Fruit fly (Drosophila melanogaster) whole organism, larva: ENCODE data around the gene Spn38F.

Source experiments
- noc ChIP-seq: fragments of 200-800 bp; sonication (Bioruptor generic); optimal IDR thresholded peaks from 3 replicates; lab custom pipeline; 2019; ENCODE audit warnings: missing biosample characterization, mild to moderate bottlenecking, missing genetic modification characterization, moderate library complexity

Spn38F gene

DNA sequence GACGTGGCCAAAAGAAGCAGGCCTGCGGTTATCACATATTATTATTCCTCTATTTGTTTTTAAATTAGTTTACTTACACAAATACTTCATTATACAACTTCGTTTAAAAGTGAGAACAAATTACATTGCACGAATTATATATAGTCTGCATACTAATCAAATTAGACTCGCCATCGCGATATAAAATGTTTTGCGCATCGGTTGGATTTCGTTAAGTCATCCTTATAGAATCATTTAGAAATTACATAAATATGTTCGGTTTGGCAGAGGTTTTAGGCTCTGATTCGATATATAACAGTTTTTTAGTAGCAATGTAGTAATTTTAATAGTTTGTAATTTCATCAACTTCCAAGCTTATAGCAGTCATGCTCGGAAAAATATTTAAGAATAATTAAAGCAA lies at the start of gene Spn38F:
Gene Spn38F (minus strand): TSS at position 101 of the 400 bp plus-strand sequence.
- TF ChIP-seq noc (tag; lab: Kevin White, UChicago), result no peak

DNA sequence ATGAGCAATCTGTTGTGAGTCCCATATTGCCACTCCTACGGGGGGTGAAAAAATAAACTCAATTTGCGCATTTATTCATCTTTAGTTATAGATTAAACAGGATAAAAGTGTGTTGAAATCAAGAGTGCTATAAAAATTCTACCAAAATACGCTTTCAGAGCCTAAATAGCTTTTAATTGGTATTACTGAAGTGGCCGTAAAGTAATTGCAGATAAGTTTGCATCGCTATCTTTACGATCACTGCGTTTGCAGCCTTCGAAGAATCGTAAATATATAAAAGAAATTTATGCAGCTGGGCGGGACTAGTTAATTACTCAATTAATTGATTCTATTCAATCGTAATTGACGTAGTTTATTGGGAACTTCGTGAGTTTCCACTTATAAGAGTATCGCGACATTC lies 49.5 kb upstream of the Spn38F start:
- no peak for TF ChIP-seq noc (tag; lab: Kevin White, UChicago)

DNA sequence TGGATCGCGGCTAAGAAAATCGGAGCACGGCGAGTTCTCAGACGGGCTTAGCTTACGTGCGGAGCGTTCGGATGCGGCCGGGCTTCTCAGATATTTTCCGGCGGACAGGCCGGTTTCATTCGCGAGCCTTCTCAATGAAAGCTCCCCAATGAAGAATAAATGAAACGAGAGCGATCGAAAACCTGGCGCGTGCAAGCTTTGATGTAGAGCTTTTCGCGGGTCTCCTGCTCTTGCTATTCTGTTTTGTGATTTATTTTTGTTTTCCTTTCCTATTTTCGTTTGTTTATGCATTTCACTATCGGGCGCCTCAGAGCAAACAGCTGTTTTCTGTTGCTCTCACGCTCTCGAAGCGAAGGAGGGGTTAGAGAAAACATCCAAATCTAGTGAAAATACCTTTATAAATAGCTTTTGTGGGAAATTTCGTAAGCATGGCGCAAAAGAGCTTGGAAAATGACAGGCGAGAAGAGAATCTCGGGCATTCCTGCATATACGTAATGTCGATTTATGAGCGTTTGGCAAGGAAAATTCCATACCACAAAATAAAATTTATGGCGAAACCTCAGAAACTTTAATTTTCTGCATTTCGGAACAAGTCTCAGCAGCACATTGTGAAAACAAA lies 48.2 kb upstream of the Spn38F start:
- peak; percentile 25 for TF ChIP-seq noc (tag; lab: Kevin White, UChicago)

DNA sequence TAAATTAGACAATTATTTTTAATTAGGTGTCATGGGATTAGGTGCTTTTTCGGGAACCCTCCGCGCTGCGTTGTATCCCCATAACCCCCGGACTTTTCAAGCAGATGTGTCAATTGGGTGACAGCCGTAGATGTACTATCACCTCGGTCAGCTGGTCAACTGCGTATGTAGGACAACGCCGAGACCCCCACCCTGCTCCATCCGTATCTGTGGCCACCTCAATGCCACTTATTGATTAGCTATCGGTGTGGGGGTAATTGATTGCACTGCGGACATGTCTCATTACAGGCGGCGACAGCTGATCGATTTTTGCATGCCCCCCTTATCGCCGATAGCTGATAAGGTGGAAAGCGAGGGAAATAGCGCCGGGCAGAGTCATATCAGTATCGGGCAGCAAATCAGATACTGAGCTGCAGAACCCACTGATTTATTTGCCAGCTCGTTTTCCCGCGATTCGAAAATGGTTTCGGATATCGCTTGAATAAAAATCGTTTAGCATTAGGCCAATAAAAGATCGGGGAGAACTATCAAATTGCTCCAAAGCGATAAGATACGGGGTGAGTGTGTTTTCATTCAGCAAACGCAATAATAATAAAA lies 45.9 kb upstream of the Spn38F start:
- peak; percentile 67 for TF ChIP-seq noc (tag; lab: Kevin White, UChicago)

DNA sequence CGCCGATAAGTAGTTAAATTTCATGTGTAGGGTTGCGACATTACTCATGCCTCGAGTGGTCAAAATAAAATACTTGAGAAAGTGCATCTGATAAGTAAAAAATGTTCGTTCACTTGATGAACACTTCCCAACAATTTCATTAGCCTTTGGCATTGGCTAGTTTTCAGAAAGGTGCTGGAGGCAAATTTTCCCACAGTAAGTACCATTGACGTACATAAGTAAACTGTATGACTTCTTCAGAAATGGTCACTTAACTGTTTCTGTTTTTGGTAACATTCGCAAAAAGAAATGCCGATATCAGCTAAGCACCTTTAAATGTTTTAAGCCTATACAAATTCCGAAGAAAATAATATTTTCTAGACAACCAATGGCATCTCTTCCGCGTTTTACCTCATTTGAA lies 45.3 kb upstream of the Spn38F start:
- TF ChIP-seq noc (tag; lab: Kevin White, UChicago), result no peak

DNA sequence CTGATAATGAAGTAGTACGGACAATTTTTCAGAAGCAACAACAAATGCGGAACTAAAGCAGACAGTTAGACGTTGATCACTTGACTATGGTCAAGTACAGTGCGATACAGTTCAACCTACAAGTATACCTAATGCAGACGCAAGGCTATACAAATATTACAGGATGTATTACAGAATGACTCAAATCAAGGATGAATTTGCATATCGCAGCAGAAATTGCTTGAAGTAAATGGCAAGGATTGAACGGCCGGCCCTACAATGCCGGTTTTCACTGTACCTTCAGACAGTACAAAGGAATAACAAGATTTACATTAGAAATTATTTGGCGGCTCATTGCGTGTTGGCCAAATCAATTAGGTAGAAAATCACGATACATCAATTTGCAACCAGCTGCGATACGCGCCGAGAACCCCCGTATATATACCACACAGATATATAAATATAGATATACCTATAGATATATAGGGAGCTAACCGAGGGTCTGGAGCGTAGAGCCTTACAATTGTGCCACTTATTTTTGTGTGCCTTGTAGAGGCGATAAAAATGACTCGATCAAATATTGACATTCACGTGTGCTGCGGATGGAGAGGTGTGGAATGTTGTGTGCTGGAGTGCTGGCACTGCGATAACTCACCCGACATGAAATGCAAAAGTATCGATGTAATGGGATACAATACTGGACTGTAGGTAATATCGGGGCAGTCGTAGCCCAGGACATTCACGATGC lies 43.7 kb upstream of the Spn38F start:
- TF ChIP-seq noc (tag; lab: Kevin White, UChicago), result peak; percentile 82

DNA sequence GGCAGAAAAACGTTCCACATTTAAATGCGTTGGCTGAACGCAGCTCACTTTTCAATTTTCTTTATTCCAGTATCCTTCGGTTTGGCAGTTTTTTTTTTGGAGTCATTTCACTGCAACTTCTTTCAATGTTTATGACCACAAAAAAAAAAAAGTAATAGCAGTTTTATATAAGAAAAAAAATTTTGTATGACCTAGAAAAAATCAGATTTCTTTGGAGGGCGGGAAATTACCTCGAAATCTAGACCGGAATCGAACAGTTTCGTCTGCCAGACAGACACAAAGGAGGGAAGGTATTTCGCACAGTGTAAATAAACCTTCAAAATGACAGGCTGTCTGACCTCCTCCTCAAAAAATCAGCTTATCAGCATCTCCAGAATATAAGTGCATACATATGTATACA lies 42.7 kb upstream of the Spn38F start:
- no peak for TF ChIP-seq noc (tag; lab: Kevin White, UChicago)

DNA sequence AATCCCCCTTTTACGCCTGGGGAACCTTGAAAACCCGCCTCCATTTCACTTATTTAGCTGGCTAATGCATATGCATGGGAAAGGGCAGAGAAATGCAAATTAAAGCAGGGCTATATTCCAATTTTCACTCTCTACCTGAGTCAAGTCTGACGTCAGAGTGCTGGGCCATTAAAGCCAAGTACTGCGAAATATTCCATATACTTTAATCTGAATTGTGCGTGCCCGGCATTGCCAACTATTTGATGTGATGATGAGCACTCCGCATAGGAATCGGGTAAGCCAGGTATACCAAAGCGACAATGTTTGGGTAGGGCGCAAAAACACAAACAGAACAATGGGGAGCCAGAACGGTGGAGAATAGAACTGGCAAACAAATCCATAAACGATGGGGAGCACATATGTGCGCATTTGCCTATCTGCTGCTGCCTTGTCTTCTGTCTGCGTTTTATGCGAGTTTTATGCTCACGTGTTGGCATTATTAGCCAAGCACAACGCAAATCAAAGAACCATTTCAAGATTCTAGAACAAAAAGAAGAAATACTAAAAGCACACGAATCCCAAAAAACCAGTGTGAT lies 41.9 kb upstream of the Spn38F start:
- TF ChIP-seq noc (tag; lab: Kevin White, UChicago), result peak; percentile 33

DNA sequence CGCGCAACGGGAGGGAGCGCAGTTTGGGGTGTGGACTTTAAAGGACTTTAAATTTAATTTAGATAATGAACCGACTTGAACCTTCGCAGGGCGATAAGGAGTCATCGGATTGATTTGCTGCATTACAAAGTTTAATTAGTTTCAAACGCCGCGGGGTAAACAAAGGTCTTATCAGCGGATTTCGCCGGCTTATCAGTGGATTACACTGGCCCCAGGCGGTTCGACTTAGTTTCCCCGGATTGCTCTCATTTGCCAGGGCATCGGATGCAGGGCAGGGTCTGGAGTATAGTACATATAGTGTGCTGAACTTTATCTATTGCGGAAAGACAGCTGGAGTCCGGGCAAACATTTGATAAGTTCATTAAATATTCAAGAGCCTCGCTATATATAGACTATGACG lies 40.7 kb upstream of the Spn38F start:
- TF ChIP-seq noc (tag; lab: Kevin White, UChicago), result no peak

DNA sequence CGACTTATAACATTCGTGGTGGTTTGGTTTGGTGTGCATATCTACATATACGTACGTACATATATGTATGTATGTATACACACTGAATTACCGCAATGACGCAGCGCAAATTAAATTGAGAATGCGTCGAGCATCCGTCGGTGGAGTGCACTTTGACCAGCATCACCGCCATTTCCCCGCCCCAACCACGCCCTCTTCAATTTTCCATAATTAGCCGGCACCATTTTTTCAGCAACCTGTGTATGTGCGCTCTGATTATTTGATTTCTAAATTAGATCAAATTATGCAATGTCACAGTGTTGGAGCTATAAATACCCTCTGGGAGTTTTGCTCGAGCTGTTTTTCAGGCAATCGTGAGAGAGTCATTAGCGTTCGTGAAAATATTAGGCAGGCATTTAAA lies 40.3 kb upstream of the Spn38F start:
- TF ChIP-seq noc (tag; lab: Kevin White, UChicago), result no peak

DNA sequence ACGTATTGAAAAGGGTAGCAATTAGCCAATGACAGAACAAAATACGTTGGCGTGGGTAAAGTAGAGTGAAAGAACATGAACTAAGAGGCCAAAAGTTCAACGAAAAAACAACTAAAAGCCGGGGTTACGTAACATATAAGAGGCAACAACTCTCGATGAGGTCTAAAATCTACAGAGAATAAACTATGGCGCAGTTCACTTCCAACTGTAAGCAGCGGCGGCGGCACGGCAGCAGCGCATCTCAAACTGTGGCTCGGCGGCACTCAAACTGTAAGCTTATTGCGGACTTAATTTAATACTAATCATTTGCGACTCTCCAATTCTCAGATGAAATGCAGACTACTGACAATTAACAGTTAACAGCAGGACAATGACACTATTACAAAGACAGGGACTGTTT lies 36.7 kb upstream of the Spn38F start:
- no peak for TF ChIP-seq noc (tag; lab: Kevin White, UChicago)

DNA sequence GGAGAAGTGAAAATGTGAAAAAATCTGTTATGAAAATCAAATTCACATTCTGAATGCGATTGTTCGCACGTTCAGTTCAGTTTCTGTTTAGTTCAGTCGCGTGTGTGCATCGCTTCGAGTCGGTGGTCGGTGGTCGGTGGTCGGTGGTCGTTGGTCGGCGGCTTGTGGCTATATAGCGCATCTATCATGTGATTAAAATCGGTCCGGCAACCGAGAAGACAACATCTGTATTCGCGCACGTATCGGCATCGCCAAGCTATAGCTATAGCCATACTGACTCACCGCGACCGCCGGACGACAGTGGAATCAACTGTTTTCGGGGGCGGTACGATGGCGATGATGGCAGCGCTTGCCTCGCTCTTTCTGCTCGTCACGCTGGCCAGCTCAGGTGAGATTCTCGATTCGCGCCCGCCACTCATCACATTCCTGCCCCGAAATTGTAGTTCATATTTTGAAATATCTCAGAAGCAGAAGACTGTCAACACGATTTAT lies 32.1 kb upstream of the Spn38F start, which contains the start of gene CG14401:
Gene CG14401 (plus strand): TSS at position 51 of the 492 bp plus-strand sequence.
- TF ChIP-seq noc (tag; lab: Kevin White, UChicago), result no peak

DNA sequence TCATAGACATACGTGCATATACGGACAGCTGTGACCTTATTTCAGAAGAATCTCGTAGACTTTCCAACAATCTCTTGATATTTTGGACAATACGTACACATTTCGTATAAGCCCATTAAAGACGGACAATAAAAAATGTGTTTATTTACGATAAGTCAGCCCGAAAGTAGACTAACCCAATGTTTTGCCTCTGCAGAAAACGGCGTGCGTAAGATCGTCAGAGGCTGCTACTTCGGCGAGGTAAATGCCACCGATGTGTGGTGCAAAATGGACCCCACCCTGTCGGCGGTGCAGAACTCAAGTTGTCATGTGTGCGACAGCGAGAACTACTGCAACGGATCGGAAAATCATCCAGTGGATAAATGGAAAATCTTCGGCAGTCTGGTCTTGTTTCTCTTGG lies 31.1 kb upstream of the Spn38F start:
- TF ChIP-seq noc (tag; lab: Kevin White, UChicago), result no peak

DNA sequence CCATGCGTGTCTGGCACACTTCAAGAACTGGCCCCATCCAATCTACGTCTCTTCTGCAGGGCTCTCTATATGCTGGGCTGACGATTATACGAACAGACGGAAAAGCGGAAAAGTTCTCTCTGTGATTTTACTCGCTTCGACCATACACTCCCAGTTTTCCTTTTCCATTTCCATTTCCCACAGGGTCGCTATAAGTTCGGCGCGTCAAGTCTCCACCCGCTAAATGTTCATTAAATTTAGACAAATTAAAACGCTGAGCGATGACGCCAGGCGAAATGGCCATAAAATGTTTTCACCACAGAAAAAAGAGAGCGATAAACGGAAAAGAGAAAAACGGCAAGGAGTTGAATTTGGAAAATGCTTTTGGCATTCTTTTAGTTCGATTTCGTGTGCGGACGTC lies 29.6 kb upstream of the Spn38F start, which contains the start of gene CG31675:
Gene CG31675 (plus strand): TSS at position 375 of the 400 bp plus-strand sequence.
- no peak for TF ChIP-seq noc (tag; lab: Kevin White, UChicago)

DNA sequence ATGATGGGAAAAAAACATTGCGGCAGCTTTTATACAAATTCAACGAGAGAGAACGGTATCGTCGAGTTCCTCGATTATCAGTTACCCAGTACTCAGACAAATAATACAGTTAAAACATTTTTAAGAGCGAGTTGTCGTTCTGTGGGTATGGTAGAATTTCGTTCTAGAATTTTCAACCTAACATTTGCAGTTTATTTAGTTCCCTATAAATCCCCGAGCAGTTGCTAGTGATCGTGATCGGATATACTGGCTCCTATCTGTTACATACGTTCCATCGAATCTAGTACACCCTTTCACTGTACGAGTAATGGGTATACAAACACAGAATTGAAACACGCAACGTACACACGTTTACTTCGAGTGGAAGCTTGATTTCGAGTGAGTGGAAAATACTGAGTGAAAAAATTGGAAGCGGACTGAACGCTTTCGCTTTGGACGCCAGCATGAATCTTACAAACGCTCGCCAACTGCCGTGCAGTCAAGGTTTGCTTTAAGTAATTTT lies 27.0 kb upstream of the Spn38F start, which contains the start of gene CG9338:
Gene CG9338 (plus strand): TSS at position 452 of the 502 bp plus-strand sequence.
- peak; percentile 90 for TF ChIP-seq noc (tag; lab: Kevin White, UChicago)
